Worm (Caenorhabditis elegans): ENCODE data around the gene immp-1.

Gene immp-1

ce11 chrIII:11826118-11826517 is 51.4 kb downstream of the immp-1 start, which contains the start of gene rsp-8:
Gene rsp-8 (plus strand): TSS chrIII:11826418.
- no peak for TF ChIP-seq pha-4 (tag; optimal IDR thresholded peaks at IDR 0.05)
- no peak for TF ChIP-seq skn-1 (tag; optimal IDR thresholded peaks at IDR 0.05)
- no peak for TF ChIP-seq nfya-1 (tag; optimal IDR thresholded peaks at IDR 0.05; ENCODE audit: insufficient read depth)
- no peak for TF ChIP-seq unc-62 (GFP tag; optimal IDR thresholded peaks at IDR 0.05)
- no peak for TF ChIP-seq hmg-11 (tag; optimal IDR thresholded peaks at IDR 0.05)
- no peak for TF ChIP-seq daf-12 (tag; optimal IDR thresholded peaks at IDR 0.05)
- TF ChIP-seq ama-1 (optimal IDR thresholded peaks at IDR 0.05) = no peak
- TF ChIP-seq nhr-76 (tag; optimal IDR thresholded peaks at IDR 0.05) = no peak
- no peak for TF ChIP-seq lin-39 (tag; optimal IDR thresholded peaks at IDR 0.05)
- TF ChIP-seq zag-1 (tag; optimal IDR thresholded peaks at IDR 0.05) = no peak
- TF ChIP-seq sea-2 (GFP tag; optimal IDR thresholded peaks at IDR 0.05) = no peak
- TF ChIP-seq nhr-25 (tag; optimal IDR thresholded peaks at IDR 0.05) = no peak
- no peak for TF ChIP-seq elt-3 (tag; optimal IDR thresholded peaks at IDR 0.05)
